Worm (Caenorhabditis elegans) whole organism, L3 larva: ENCODE measurements around the gene ssu-2.

Experiments used
- R02D3.7 ChIP-seq: fragments of 150-350 bp; optimal IDR thresholded peaks from 2 replicates; lab custom pipeline; 2014; ENCODE audit warnings: missing biosample characterization, missing genetic modification characterization
- ZK546.5 ChIP-seq: sonication (generic microtip); optimal IDR thresholded peaks from 2 replicates; lab custom pipeline; 2017; ENCODE audit warnings: missing biosample characterization, missing genetic modification characterization
- aly-2 ChIP-seq: fragments of 150-350 bp; optimal IDR thresholded peaks from 2 replicates; lab custom pipeline; 2014; ENCODE audit warnings: missing biosample characterization, missing genetic modification characterization
- ama-1 ChIP-seq: fragments of 150-350 bp; optimal IDR thresholded peaks from 2 replicates; lab custom pipeline; 2018
- ceh-16 ChIP-seq: sonication (generic microtip); optimal IDR thresholded peaks from 2 replicates; lab custom pipeline; 2017; ENCODE audit warnings: missing biosample characterization, missing genetic modification characterization
- ceh-82 ChIP-seq: fragments of 150-350 bp; optimal IDR thresholded peaks from 2 replicates; lab custom pipeline; 2014; ENCODE audit warnings: missing biosample characterization, missing genetic modification characterization
- ceh-9 ChIP-seq: sonication (generic microtip); optimal IDR thresholded peaks from 2 replicates; lab custom pipeline; 2018; ENCODE audit warnings: missing biosample characterization, missing genetic modification characterization
- egl-27 ChIP-seq: sonication (generic microtip); optimal IDR thresholded peaks from 4 replicates; lab custom pipeline; 2017; ENCODE audit warnings: missing biosample characterization, missing genetic modification reagents, missing genetic modification characterization
- elt-1 ChIP-seq: fragments of 150-350 bp; optimal IDR thresholded peaks from 2 replicates; lab custom pipeline; 2014; ENCODE audit warnings: missing biosample characterization, missing genetic modification characterization
- elt-2 ChIP-seq: sonication (generic microtip); optimal IDR thresholded peaks from 2 replicates; lab custom pipeline; 2016; ENCODE audit warnings: missing genetic modification reagents, mild to moderate bottlenecking, missing genetic modification characterization, missing compliant biosample characterization
- elt-3 ChIP-seq, 3 experiments: fragments of 150-350 bp in 1 of 3; sonication (generic microtip) in 2 of 3; optimal IDR thresholded peaks; 2 replicates in 2 of 3; 4 replicates in 1 of 3; lab custom pipeline; 2014 to 2017; ENCODE audit warnings: missing biosample characterization in 3 of 3, missing genetic modification characterization in 3 of 3
- eor-1 ChIP-seq, 2 experiments: fragments of 150-350 bp; optimal IDR thresholded peaks; 2 replicates each; lab custom pipeline; 2014 to 2018; ENCODE audit warnings: missing biosample characterization in 2 of 2, missing genetic modification characterization in 2 of 2
- jun-1 ChIP-seq: fragments of 150-350 bp; optimal IDR thresholded peaks from 2 replicates; lab custom pipeline; 2014; ENCODE audit warnings: missing biosample characterization, missing genetic modification reagents, missing genetic modification characterization
- lin-15B ChIP-seq: fragments of 150-350 bp; optimal IDR thresholded peaks from 2 replicates; lab custom pipeline; 2014; ENCODE audit warnings: missing biosample characterization, missing genetic modification characterization
- lin-39 ChIP-seq: fragments of 150-350 bp; optimal IDR thresholded peaks from 2 replicates; lab custom pipeline; 2018; ENCODE audit warnings: missing biosample characterization, missing genetic modification reagents, missing genetic modification characterization
- lsy-12 ChIP-seq: sonication (generic microtip); optimal IDR thresholded peaks from 2 replicates; lab custom pipeline; 2016; ENCODE audit warnings: mild to moderate bottlenecking, missing genetic modification characterization, missing compliant biosample characterization
- mdl-1 ChIP-seq: fragments of 150-350 bp; optimal IDR thresholded peaks from 2 replicates; lab custom pipeline; 2014; ENCODE audit warnings: missing biosample characterization, missing genetic modification characterization
- mml-1 ChIP-seq: fragments of 150-350 bp; sonication (generic microtip); optimal IDR thresholded peaks from 3 replicates; lab custom pipeline; 2014; ENCODE audit warnings: missing biosample characterization, missing genetic modification characterization
- nfya-1 ChIP-seq: sonication (generic microtip); optimal IDR thresholded peaks from 2 replicates; lab custom pipeline; 2017; ENCODE audit warnings: missing genetic modification characterization, mild to moderate bottlenecking, missing compliant biosample characterization, antibody characterized with exemption, moderate library complexity; ENCODE audit not compliant: insufficient read depth
- nhr-11 ChIP-seq: fragments of 150-350 bp; optimal IDR thresholded peaks from 2 replicates; lab custom pipeline; 2014; ENCODE audit warnings: missing biosample characterization, missing genetic modification characterization
- nhr-23 ChIP-seq: fragments of 150-350 bp; optimal IDR thresholded peaks from 2 replicates; lab custom pipeline; 2014; ENCODE audit warnings: missing biosample characterization, missing genetic modification reagents, missing genetic modification characterization
- nhr-237 ChIP-seq: fragments of 150-350 bp; optimal IDR thresholded peaks from 2 replicates; lab custom pipeline; 2014; ENCODE audit warnings: missing biosample characterization, missing genetic modification characterization
- nhr-25 ChIP-seq: sonication (generic microtip); optimal IDR thresholded peaks from 2 replicates; lab custom pipeline; 2017; ENCODE audit warnings: missing biosample characterization, missing genetic modification characterization
- nhr-43 ChIP-seq: sonication (generic microtip); optimal IDR thresholded peaks from 2 replicates; lab custom pipeline; 2016; ENCODE audit warnings: mild to moderate bottlenecking, missing genetic modification characterization, missing compliant biosample characterization; ENCODE audit not compliant: poor library complexity, severe bottlenecking
- nhr-67 ChIP-seq: fragments of 150-350 bp; optimal IDR thresholded peaks from 2 replicates; lab custom pipeline; 2014; ENCODE audit warnings: missing biosample characterization, missing genetic modification characterization
- nhr-76 ChIP-seq: fragments of 150-350 bp; sonication (generic microtip); optimal IDR thresholded peaks from 5 replicates; lab custom pipeline; 2014; ENCODE audit warnings: missing biosample characterization, missing genetic modification characterization
- nhr-77 ChIP-seq: fragments of 150-350 bp; optimal IDR thresholded peaks from 2 replicates; lab custom pipeline; 2014; ENCODE audit warnings: missing biosample characterization, missing genetic modification characterization
- pha-4 ChIP-seq: fragments of 150-350 bp; optimal IDR thresholded peaks from 2 replicates; lab custom pipeline; 2014; ENCODE audit warnings: missing biosample characterization, missing genetic modification reagents, missing genetic modification characterization
- pqm-1 ChIP-seq: fragments of 150-350 bp; optimal IDR thresholded peaks from 2 replicates; lab custom pipeline; 2017; ENCODE audit warnings: missing biosample characterization, missing genetic modification characterization, inconsistent platforms
- sea-2 ChIP-seq: fragments of 150-350 bp; sonication (generic microtip); optimal IDR thresholded peaks from 4 replicates; lab custom pipeline; 2014; ENCODE audit warnings: missing biosample characterization, missing genetic modification reagents, missing genetic modification characterization
- skn-1 ChIP-seq: fragments of 150-350 bp; optimal IDR thresholded peaks from 2 replicates; lab custom pipeline; 2014; ENCODE audit warnings: missing biosample characterization, missing genetic modification characterization
- snpc-4 ChIP-seq: fragments of 150-350 bp; optimal IDR thresholded peaks from 2 replicates; lab custom pipeline; 2014; ENCODE audit warnings: missing biosample characterization, missing genetic modification characterization
- tbx-2 ChIP-seq: sonication (generic microtip); optimal IDR thresholded peaks from 2 replicates; lab custom pipeline; 2016; ENCODE audit warnings: mild to moderate bottlenecking, missing genetic modification characterization, missing compliant biosample characterization
- unc-39 ChIP-seq: sonication (generic microtip); optimal IDR thresholded peaks from 4 replicates; lab custom pipeline; 2017; ENCODE audit warnings: missing biosample characterization, missing genetic modification characterization
- unc-62 ChIP-seq: fragments of 150-350 bp; sonication (generic microtip); optimal IDR thresholded peaks from 4 replicates; lab custom pipeline; 2014; ENCODE audit warnings: missing biosample characterization, missing genetic modification reagents, missing genetic modification characterization
- zag-1 ChIP-seq: fragments of 150-350 bp; optimal IDR thresholded peaks from 2 replicates; lab custom pipeline; 2014; ENCODE audit warnings: missing biosample characterization, missing genetic modification characterization
- ztf-11 ChIP-seq: fragments of 150-350 bp; optimal IDR thresholded peaks from 2 replicates; lab custom pipeline; 2014; ENCODE audit warnings: missing biosample characterization, missing genetic modification characterization
- ztf-4 ChIP-seq: fragments of 150-350 bp; optimal IDR thresholded peaks from 2 replicates; lab custom pipeline; 2014; ENCODE audit warnings: missing biosample characterization, missing genetic modification characterization

ssu-2 gene

DNA sequence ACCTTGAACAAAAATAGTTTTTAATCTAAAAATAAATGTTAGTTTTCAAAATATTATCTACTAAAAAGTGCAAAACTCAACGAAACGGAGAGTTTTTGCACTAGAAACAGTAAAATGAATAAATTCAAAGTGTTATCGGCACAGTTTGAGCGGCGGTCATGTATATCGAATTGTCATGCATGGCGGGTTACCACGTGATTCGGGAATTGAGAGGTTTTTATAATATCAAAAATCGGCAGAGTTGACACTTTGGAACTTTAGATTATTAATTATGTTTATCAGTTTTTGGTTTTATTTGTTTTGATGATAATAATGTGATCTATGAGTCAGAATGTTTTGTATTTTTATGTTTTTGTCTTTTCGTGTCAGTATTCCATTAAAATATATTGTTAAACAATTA, 52.3 kb downstream of the ssu-2 start:
- peak; percentile 97 for TF ChIP-seq elt-2
- peak; percentile 46 for TF ChIP-seq jun-1 (tag; lab: Kevin White, UChicago)
- no peak for TF ChIP-seq skn-1 (tag; lab: Kevin White, UChicago)
- TF ChIP-seq pha-4 (tag; lab: Kevin White, UChicago), result peak; percentile 64
- TF ChIP-seq pqm-1, result peak; percentile 94

DNA sequence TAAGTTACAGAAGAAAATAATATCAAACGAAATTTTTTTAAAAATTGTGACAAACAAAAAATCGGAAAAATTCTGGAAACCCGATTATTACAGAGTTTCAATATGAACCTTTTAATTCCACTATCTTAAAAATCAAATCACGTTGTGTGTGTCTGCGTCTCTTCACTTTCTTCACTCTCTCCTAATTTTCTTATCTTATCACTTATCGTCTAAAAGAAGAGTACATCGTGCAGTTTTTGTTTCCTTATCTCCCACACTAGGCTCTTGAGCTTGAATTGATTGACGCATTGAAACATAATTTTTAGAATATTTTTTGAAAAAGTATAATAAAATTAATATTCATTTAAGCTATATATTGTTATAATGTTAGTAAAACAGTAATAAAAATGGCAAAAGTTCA, 53.2 kb downstream of the ssu-2 start:
- TF ChIP-seq egl-27 (tag; lab: Kevin White, UChicago) (no peak), mdl-1 (tag; lab: Kevin White, UChicago) (peak; percentile 28), unc-62 (GFP tag; lab: Kevin White, UChicago) (no peak), nhr-76 (tag; lab: Kevin White, UChicago) (no peak), zag-1 (tag; lab: Kevin White, UChicago) (no peak), nhr-237 (tag; lab: Kevin White, UChicago) (no peak), nhr-43 (tag; lab: Kevin White, UChicago) (no peak), nhr-25 (tag; lab: Kevin White, UChicago) (no peak), lin-15B (tag; lab: Kevin White, UChicago) (no peak), unc-39 (no peak), nfya-1 (tag; lab: Kevin White, UChicago) (no peak), sea-2 (GFP tag; lab: Kevin White, UChicago) (no peak), pqm-1 (peak; percentile 100), mml-1 (tag; lab: Kevin White, UChicago) (no peak), ztf-4 (tag; lab: Kevin White, UChicago) (no peak), elt-2 (peak; percentile 100), ZK546.5 (tag; lab: Kevin White, UChicago) (no peak), nhr-67 (tag; lab: Kevin White, UChicago) (no peak), tbx-2 (no peak), ceh-82 (tag; lab: Kevin White, UChicago) (no peak), skn-1 (tag; lab: Kevin White, UChicago) (peak; percentile 58), nhr-23 (no peak), ceh-16 (tag; lab: Kevin White, UChicago) (no peak), pha-4 (tag; lab: Kevin White, UChicago) (peak; percentile 66), nhr-11 (no peak), lsy-12 (tag; lab: Kevin White, UChicago) (no peak), elt-3 (tag; optimal IDR thresholded peaks at IDR 0.05; lab: Kevin White, UChicago) (peak in 2 of 3 experiments; percentile 60 to 63), ztf-11 (no peak), R02D3.7 (tag; lab: Kevin White, UChicago) (no peak), snpc-4 (tag; lab: Kevin White, UChicago) (no peak), jun-1 (tag; lab: Kevin White, UChicago) (peak; percentile 84)

DNA sequence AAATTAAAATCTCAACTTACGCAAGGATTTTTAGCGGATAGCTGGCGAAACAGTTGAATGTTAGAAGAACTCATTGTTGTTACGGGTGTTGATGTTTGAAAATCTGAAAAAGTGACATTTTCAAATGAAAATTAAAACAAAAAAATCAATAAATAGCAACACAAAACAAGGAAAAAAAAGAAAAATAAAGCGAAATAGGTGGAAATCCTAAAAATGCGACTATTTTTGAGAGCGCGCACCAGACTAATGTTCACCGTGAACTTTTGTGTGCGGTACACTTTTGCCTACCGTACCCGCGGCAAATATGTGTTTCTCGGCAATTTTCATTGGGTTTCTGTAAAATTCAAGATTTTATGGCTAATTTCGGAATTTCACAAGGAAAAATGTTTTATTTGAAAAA, 56.1 kb downstream of the ssu-2 start, which contains the start of gene F55B11.6:
Gene F55B11.6, minus strand, starts transcription at position 101 of the 400 bp plus-strand sequence.
- TF ChIP-seq aly-2, result no peak
- no peak for TF ChIP-seq elt-2
- TF ChIP-seq lsy-12 (tag; lab: Kevin White, UChicago), result no peak
- no peak for TF ChIP-seq ama-1 (lab: Kevin White, UChicago)
- no peak for TF ChIP-seq ZK546.5 (tag; lab: Kevin White, UChicago)
- TF ChIP-seq nhr-11, result no peak
- no peak for TF ChIP-seq ceh-9 (tag; lab: Kevin White, UChicago)
- no peak for TF ChIP-seq nhr-43 (tag; lab: Kevin White, UChicago)
- no peak for TF ChIP-seq eor-1 (tag; optimal IDR thresholded peaks at IDR 0.05; lab: Kevin White, UChicago)
- no peak for TF ChIP-seq ztf-4 (tag; lab: Kevin White, UChicago)
- no peak for TF ChIP-seq ztf-11
- no peak for TF ChIP-seq nhr-77 (tag; lab: Kevin White, UChicago)
- no peak for TF ChIP-seq ceh-82 (tag; lab: Kevin White, UChicago)
- no peak for TF ChIP-seq lin-39 (tag; lab: Kevin White, UChicago)
- TF ChIP-seq elt-1 (tag; lab: Kevin White, UChicago), result no peak
